Worm (Caenorhabditis elegans) whole organism, L1 larva: ENCODE results near the gene suds-3.

Experiments used
- hlh-17 ChIP-seq: fragments of 200-800 bp; sonication (Bioruptor generic); optimal IDR thresholded peaks from 2 replicates; lab custom pipeline; 2018; ENCODE audit warnings: missing genetic modification characterization, mild to moderate bottlenecking, missing compliant biosample characterization, moderate library complexity, borderline replicate concordance
- lin-39 ChIP-seq: fragments of 150-350 bp; optimal IDR thresholded peaks from 2 replicates; lab custom pipeline; 2014; ENCODE audit warnings: missing biosample characterization, missing genetic modification reagents, missing genetic modification characterization
- nhr-28 ChIP-seq: fragments of 150-350 bp; optimal IDR thresholded peaks from 2 replicates; lab custom pipeline; 2014; ENCODE audit warnings: missing biosample characterization, missing genetic modification characterization

ce11 chrV:9978425-9978824 lies 47.6 kb downstream of the suds-3 start:
- TF ChIP-seq lin-39 (tag; lab: Kevin White, UChicago) (no peak), nhr-28 (tag; lab: Kevin White, UChicago) (no peak), hlh-17 (GFP tag; lab: Kevin White, UChicago) (no peak)
